Worm (Caenorhabditis elegans) whole organism, midembryonic: ENCODE data around the gene sma-5.
"Not testable (repeated sequence)": the region's sequence is repeated elsewhere in the genome, so short reads cannot be mapped to it uniquely, and the experiment has no call there.

Experiments
- T22C8.4 ChIP-seq: fragments of 200-800 bp; sonication (Bioruptor generic); IDR thresholded peaks from 2 replicates; pipeline ENCODE4 v1.3.6; 2022; ENCODE audit warnings: missing genetic modification characterization, missing compliant biosample characterization
- cog-1 ChIP-seq: sonication (generic microtip); optimal IDR thresholded peaks from 2 replicates; lab custom pipeline; 2016; ENCODE audit warnings: missing genetic modification characterization, missing compliant biosample characterization
- flt-1 ChIP-seq: fragments of 200-800 bp; sonication (Bioruptor generic); IDR thresholded peaks from 2 replicates; pipeline ENCODE4 v1.3.6; 2022; ENCODE audit warnings: missing genetic modification characterization, missing compliant biosample characterization
- klf-2 ChIP-seq: fragments of 200-800 bp; sonication (Bioruptor generic); conservative IDR thresholded peaks from 2 replicates; pipeline ENCODE4 v1.3.6; 2022; ENCODE audit warnings: missing genetic modification reagents, missing genetic modification characterization, missing compliant biosample characterization
- med-1 ChIP-seq: sonication (generic microtip); optimal IDR thresholded peaks from 2 replicates; lab custom pipeline; 2017; ENCODE audit warnings: missing genetic modification characterization, mild to moderate bottlenecking, missing compliant biosample characterization, antibody characterized with exemption, missing genetic modification reagents; ENCODE audit not compliant: insufficient read depth
- ref-1 ChIP-seq: fragments of 200-800 bp; sonication (Bioruptor generic); conservative IDR thresholded peaks from 2 replicates; pipeline ENCODE4 v1.3.6; 2022; ENCODE audit warnings: missing genetic modification reagents, missing genetic modification characterization, missing compliant biosample characterization
- tab-1 ChIP-seq: fragments of 200-800 bp; sonication (Bioruptor generic); IDR thresholded peaks from 2 replicates; pipeline ENCODE4 v1.3.6; 2022; ENCODE audit warnings: missing genetic modification characterization, missing compliant biosample characterization
- ztf-23 ChIP-seq: fragments of 200-800 bp; sonication (Bioruptor generic); IDR thresholded peaks from 2 replicates; pipeline ENCODE4 v1.3.6; 2022; ENCODE audit warnings: missing genetic modification reagents, missing genetic modification characterization, missing compliant biosample characterization
- ztf-29 ChIP-seq: fragments of 200-800 bp; sonication (Bioruptor generic); IDR thresholded peaks from 2 replicates; pipeline ENCODE4 v1.3.6; 2022; ENCODE audit warnings: missing genetic modification reagents, missing genetic modification characterization, missing compliant biosample characterization

Gene sma-5

ce11 chrX:11969085-11969484 lies 36.3 kb downstream of the sma-5 start:
- no peak for TF ChIP-seq ref-1 (GFP tag; lab: Robert Waterston, UW)
- TF ChIP-seq T22C8.4: no peak
- no peak for TF ChIP-seq flt-1 (GFP tag; lab: Robert Waterston, UW)
- TF ChIP-seq ztf-23 (GFP tag; lab: Robert Waterston, UW): no peak
- no peak for TF ChIP-seq med-1 (GFP tag; lab: Kevin White, UChicago)
- TF ChIP-seq ztf-29 (GFP tag; lab: Robert Waterston, UW): no peak
- no peak for TF ChIP-seq klf-2 (GFP tag; lab: Robert Waterston, UW)
- TF ChIP-seq tab-1 (GFP tag; lab: Robert Waterston, UW): no peak
- no peak for TF ChIP-seq cog-1 (tag; lab: Kevin White, UChicago)

DNA sequence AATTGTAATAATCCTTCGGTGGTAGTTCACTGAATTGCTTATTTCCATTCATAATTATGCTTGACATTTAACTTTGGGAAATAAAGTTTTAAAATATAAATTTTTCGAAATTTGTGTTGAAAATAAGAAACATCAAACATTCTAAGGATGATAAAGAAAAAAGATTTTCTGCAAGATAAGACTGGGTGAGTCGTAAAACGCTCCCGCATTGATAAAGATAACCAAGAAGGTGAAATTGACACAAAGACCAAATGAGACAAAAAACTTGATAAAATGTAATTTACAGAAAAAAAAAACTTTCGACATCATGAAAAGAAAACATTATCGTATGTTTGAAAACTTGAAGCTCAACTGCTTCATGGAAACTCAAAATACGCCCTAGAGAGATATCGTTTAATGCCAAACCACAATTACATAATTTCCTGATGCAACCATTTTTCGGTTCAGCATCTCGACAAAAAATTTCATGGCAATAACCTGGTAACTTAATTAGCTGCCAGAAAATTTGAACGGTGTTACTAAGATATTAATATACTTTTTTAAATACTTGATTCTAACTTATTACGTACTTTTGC lies 37.2 kb downstream of the sma-5 start:
- no peak for TF ChIP-seq tab-1 (GFP tag; lab: Robert Waterston, UW)
- no peak for TF ChIP-seq flt-1 (GFP tag; lab: Robert Waterston, UW)
- no peak for TF ChIP-seq klf-2 (GFP tag; lab: Robert Waterston, UW)
- TF ChIP-seq T22C8.4: no peak
- TF ChIP-seq ztf-29 (GFP tag; lab: Robert Waterston, UW): no peak
- TF ChIP-seq med-1 (GFP tag; lab: Kevin White, UChicago): no peak
- no peak for TF ChIP-seq ztf-23 (GFP tag; lab: Robert Waterston, UW)

DNA sequence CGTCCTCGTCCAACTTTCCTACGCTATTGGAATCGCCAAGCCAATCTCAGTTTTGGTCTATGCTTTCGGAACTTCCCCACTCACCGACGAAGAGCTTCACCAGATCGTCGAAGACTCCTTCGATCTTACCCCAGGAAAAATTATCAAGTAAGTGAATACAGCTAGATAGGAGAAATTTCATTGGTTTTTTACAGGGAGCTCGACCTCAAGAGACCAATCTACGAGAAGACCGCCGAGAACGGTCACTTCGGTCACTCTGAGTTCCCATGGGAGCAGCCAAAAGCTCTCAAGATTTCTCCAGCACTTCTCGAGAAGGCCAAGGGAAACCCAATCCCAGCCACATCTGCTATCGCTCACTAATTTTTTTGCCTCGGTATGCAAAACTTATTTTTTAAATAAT lies 38.3 kb downstream of the sma-5 start:
- TF ChIP-seq cog-1 (tag; lab: Kevin White, UChicago): no peak
- no peak for TF ChIP-seq ztf-29 (GFP tag; lab: Robert Waterston, UW)
- TF ChIP-seq flt-1 (GFP tag; lab: Robert Waterston, UW): no peak
- no peak for TF ChIP-seq klf-2 (GFP tag; lab: Robert Waterston, UW)

DNA sequence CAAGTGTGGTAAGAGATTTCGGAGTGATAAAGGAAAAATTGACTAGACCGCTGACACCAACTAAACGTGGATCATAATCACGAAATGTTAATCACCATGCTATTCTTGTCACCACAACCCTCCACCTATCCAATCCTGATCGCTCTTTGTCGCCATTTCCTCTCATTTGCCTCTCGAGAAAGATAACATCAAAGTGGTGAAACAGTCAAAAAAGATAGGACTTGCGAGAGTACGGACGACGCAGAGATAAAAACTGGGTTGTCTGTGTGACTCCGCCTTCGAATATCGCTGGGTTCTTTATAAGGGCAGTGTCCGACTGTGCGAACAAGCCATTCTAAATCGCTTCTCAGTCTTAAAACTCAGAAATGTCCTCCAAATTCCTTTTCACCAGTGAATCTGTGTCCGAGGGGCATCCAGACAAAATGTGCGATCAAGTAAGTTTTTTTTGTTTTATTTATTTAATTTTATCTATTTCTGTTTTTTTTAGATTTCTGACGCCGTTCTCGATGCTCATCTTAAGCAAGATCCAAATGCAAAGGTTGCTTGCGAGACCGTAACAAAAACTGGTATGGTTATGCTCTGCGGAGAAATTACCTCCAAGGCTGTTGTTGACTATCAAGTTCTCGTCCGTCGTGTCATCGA lies 39.6 kb downstream of the sma-5 start, which contains the start of gene sams-1:
TSS of gene sams-1 (plus strand) at position 300 of the 642 bp plus-strand sequence.
- no peak for TF ChIP-seq T22C8.4
- no peak for TF ChIP-seq flt-1 (GFP tag; lab: Robert Waterston, UW)
- no peak for TF ChIP-seq med-1 (GFP tag; lab: Kevin White, UChicago)
- no peak for TF ChIP-seq ztf-23 (GFP tag; lab: Robert Waterston, UW)
- TF ChIP-seq ref-1 (GFP tag; lab: Robert Waterston, UW): no peak
- no peak for TF ChIP-seq cog-1 (tag; lab: Kevin White, UChicago)

DNA sequence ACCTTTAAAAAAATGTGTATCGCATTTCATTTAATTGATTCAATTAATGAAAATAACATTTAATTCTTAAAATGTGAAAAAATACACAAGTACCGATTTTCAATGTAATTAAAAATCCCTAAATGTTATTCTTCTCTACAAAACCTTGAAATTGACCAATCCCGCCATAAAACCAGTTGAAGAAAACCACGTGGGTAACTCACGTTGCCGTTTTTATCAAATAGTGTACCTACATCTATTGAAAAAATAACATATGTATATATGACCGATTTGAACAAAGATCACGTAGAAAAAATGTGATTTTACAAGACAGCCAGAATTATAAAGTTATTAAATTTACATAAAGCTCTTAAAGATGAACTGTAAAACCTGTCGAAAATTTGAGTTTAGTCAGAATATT lies 40.2 kb downstream of the sma-5 start:
- TF ChIP-seq ref-1 (GFP tag; lab: Robert Waterston, UW) (no peak), klf-2 (GFP tag; lab: Robert Waterston, UW) (no peak), tab-1 (GFP tag; lab: Robert Waterston, UW) (no peak), T22C8.4 (no peak), ztf-23 (GFP tag; lab: Robert Waterston, UW) (no peak), flt-1 (GFP tag; lab: Robert Waterston, UW) (no peak), cog-1 (tag; lab: Kevin White, UChicago) (no peak), med-1 (GFP tag; lab: Kevin White, UChicago) (no peak), ztf-29 (GFP tag; lab: Robert Waterston, UW) (no peak)

DNA sequence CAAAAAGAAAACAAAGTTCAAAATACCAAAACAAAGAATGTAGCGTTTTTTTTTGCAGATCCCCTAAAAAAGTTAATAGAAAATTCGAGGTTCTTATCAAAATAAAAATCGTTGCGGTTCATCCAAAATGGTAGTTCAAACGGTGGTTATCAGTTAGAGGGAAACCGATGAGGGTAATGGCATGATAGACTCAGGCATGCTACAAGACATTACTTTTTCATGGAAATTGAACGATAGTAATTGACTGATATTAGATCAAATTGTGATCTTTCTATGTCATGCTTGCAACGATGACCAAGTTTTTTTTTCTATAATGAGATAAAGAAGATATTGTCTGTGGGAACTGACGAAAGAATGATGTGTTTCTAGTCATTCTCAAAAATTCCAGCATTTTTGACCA lies 40.8 kb downstream of the sma-5 start:
- TF ChIP-seq ztf-29 (GFP tag; lab: Robert Waterston, UW) (no peak), ztf-23 (GFP tag; lab: Robert Waterston, UW) (no peak), med-1 (GFP tag; lab: Kevin White, UChicago) (no peak), flt-1 (GFP tag; lab: Robert Waterston, UW) (no peak), cog-1 (tag; lab: Kevin White, UChicago) (no peak), tab-1 (GFP tag; lab: Robert Waterston, UW) (no peak), klf-2 (GFP tag; lab: Robert Waterston, UW) (no peak), ref-1 (GFP tag; lab: Robert Waterston, UW) (no peak), T22C8.4 (no peak)

ce11 chrX:11963659-11964058 lies 41.7 kb downstream of the sma-5 start:
- no peak for TF ChIP-seq flt-1 (GFP tag; lab: Robert Waterston, UW)
- TF ChIP-seq ztf-23 (GFP tag; lab: Robert Waterston, UW): no peak
- no peak for TF ChIP-seq med-1 (GFP tag; lab: Kevin White, UChicago)
- no peak for TF ChIP-seq ref-1 (GFP tag; lab: Robert Waterston, UW)
- no peak for TF ChIP-seq klf-2 (GFP tag; lab: Robert Waterston, UW)
- TF ChIP-seq ztf-29 (GFP tag; lab: Robert Waterston, UW): no peak
- no peak for TF ChIP-seq cog-1 (tag; lab: Kevin White, UChicago)
- no peak for TF ChIP-seq T22C8.4
- no peak for TF ChIP-seq tab-1 (GFP tag; lab: Robert Waterston, UW)

- TF ChIP-seq cog-1 (tag; lab: Kevin White, UChicago): no peak
Observed at ce11 chrX:11962050-11962788, 43.1 kb downstream of the sma-5 start.

ce11 chrX:11961103-11961502 lies 44.2 kb downstream of the sma-5 start, which contains the start of gene C49F5.13:
C49F5.13 (plus strand) TSS chrX:11961403.
- TF ChIP-seq klf-2 (GFP tag; lab: Robert Waterston, UW); med-1 (GFP tag; lab: Kevin White, UChicago); flt-1 (GFP tag; lab: Robert Waterston, UW): not testable (repeated sequence)
